Worm (Caenorhabditis elegans) whole organism, L4 larva: ENCODE data around the gene arrd-3.

Source experiments
- F49E8.2 ChIP-seq: sonication (generic microtip); optimal IDR thresholded peaks from 2 replicates; lab custom pipeline; 2016; ENCODE audit warnings: missing compliant biosample characterization, mild to moderate bottlenecking, missing genetic modification characterization, borderline replicate concordance
- ZK546.5 ChIP-seq, 2 experiments: sonication (generic microtip); optimal IDR thresholded peaks; 2 replicates each; lab custom pipeline; 2017; ENCODE audit warnings: missing biosample characterization in 2 of 2, missing genetic modification characterization in 2 of 2
- aha-1 ChIP-seq: fragments of 150-350 bp; peaks from one replicate; lab custom pipeline; 2014; ENCODE audit warnings: missing biosample characterization, missing genetic modification characterization
- ces-1 ChIP-seq: fragments of 150-350 bp; sonication (generic microtip); optimal IDR thresholded peaks from 4 replicates; lab custom pipeline; 2014; ENCODE audit warnings: missing biosample characterization, missing genetic modification reagents, missing genetic modification characterization
- lin-15B ChIP-seq: fragments of 150-350 bp; sonication (generic microtip); optimal IDR thresholded peaks from 3 replicates; lab custom pipeline; 2014; ENCODE audit warnings: missing biosample characterization, missing genetic modification characterization
- nhr-76 ChIP-seq: fragments of 150-350 bp; optimal IDR thresholded peaks from 2 replicates; lab custom pipeline; 2014; ENCODE audit warnings: missing biosample characterization, missing genetic modification characterization
- snpc-1.2 ChIP-seq: fragments of 200-800 bp; sonication (Bioruptor generic); IDR thresholded peaks from 2 replicates; pipeline ENCODE4 v1.3.6; 2022; ENCODE audit warnings: missing genetic modification reagents, missing genetic modification characterization, missing compliant biosample characterization
- unc-62 ChIP-seq, 3 experiments: fragments of 150-350 bp in 1 of 3; sonication (generic microtip); optimal IDR thresholded peaks in 2 of 3; peaks in 1 of 3; 1 replicate in 1 of 3; 2 replicates in 2 of 3; lab custom pipeline; 2014 to 2017; ENCODE audit warnings: missing biosample characterization in 3 of 3, missing genetic modification characterization in 3 of 3, missing genetic modification reagents in 3 of 3, missing genotype in 1 of 3

DNA sequence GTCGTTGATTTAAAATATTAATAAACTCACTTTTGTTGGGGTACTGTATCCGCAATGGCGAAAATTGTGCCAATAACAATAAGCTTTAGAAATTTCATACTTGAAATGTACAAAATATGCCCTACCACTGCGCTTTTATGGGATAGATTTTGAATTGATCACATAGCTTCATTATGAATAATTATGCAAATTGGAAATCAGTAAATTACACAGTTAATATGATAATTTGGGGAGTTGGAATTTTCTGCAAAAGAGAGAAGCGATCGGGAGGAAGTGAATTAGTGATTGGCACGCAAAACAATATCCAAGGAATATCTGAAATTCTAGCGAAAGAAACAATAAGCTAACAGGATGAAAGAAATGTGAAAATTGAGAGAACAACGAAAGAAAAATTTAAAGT, 13.7 kb downstream of the arrd-3 start, which contains the start of gene M176.10:
- TF ChIP-seq nhr-76 (tag; lab: Kevin White, UChicago) (no peak), ces-1 (no peak), ZK546.5 (tag; optimal IDR thresholded peaks at IDR 0.05; lab: Kevin White, UChicago) (no peak), lin-15B (no peak), aha-1 (tag; lab: Kevin White, UChicago) (no peak), unc-62 (GFP tag; optimal IDR thresholded peaks at IDR 0.05 in 1 of 2; lab: Kevin White, UChicago) (no peak), unc-62 (tag; optimal IDR thresholded peaks at IDR 0.05; lab: Kevin White, UChicago) (no peak), snpc-1.2 (no peak), F49E8.2 (tag; lab: Kevin White, UChicago) (no peak)
